Worm (Caenorhabditis elegans): ENCODE results near the gene C05D10.4.

DNA sequence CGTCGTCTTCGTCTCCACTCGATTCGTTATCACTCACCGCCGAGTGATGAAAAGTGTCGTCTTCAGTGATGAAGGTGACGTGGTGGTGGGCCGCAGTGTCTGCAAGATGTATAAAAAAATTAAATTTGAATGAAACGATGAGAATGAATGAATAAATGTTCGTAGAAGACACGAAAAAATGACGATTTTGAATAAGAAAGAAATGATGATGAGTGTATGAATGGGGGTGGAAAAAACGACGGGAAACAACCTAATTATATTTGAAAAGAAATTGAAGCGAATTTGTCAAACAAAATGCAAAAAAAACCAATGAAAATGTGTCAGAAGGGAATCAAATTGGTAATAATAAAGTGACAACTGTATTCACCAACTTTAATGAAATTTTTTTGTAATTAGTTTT is 33.5 kb upstream of the C05D10.4 start, which contains the start of gene mvk-1:
- TF ChIP-seq nhr-28 (tag; optimal IDR thresholded peaks at IDR 0.05) (no peak), rnt-1 (tag; optimal IDR thresholded peaks at IDR 0.05) (no peak), lin-39 (tag; optimal IDR thresholded peaks at IDR 0.05) (no peak)

Measured in whole organism, L1 larva.